Fruit fly (Drosophila melanogaster): ENCODE results near the gene tty.

tty gene

dm6 chrX:21281039-21281911, 58.2 kb downstream of the tty start, which contains the start of gene Mnr (continued):
- TF ChIP-seq CG15514 (GFP tag; optimal IDR thresholded peaks at IDR 0.05), result peak; percentile 24
- TF ChIP-seq jigr1 (GFP tag; IDR thresholded peaks at IDR 0.05), result no peak
- TF ChIP-seq zf30C (GFP tag; optimal IDR thresholded peaks at IDR 0.05), result no peak
- TF ChIP-seq CG30431 (GFP tag; optimal IDR thresholded peaks at IDR 0.05), result no peak
- TF ChIP-seq Hr3 (GFP tag; optimal IDR thresholded peaks at IDR 0.05), result no peak
- TF ChIP-seq tgo (GFP tag; IDR thresholded peaks at IDR 0.05), result no peak
- TF ChIP-seq CG2678 (tag; optimal IDR thresholded peaks at IDR 0.05), result peak; percentile 13
- no peak for TF ChIP-seq CG4404 (GFP tag; IDR thresholded peaks at IDR 0.05)
- TF ChIP-seq Scr (GFP tag; IDR thresholded peaks at IDR 0.05; ENCODE audit: partially characterized antibody), result peak; percentile 32; the same call in 1 of the 2 replicates
- 0 out of 2 replicates have a peak, but pooled peaks have one; percentile 20 for TF ChIP-seq Rfx (GFP tag; IDR thresholded peaks at IDR 0.05)
- no peak for TF ChIP-seq gce (GFP tag; IDR thresholded peaks at IDR 0.05)
- TF ChIP-seq tio (GFP tag; optimal IDR thresholded peaks at IDR 0.05), result peak; percentile 19
- no peak for TF ChIP-seq tap (tag; optimal IDR thresholded peaks at IDR 0.05)
- peak; percentile 54; the same call in 1 of the 2 replicates for TF ChIP-seq bbx (GFP tag; IDR thresholded peaks at IDR 0.05; ENCODE audit: partially characterized antibody)
- TF ChIP-seq knrl (GFP tag; IDR thresholded peaks at IDR 0.05; ENCODE audit: partially characterized antibody), result 0 out of 3 replicates have a peak, but pooled peaks have one; percentile 30
- TF ChIP-seq gt (GFP tag; IDR thresholded peaks at IDR 0.05), result no peak
- peak; percentile 5 for TF ChIP-seq CG7786 (GFP tag; optimal IDR thresholded peaks at IDR 0.05)
- no peak for TF ChIP-seq CkIIα-i1 (GFP tag; IDR thresholded peaks at IDR 0.05)
- 0 out of 2 replicates have a peak, but pooled peaks have one; percentile 25 for TF ChIP-seq sob (GFP tag; IDR thresholded peaks at IDR 0.05)
- peak; percentile 28 for TF ChIP-seq gcm2 (GFP tag; optimal IDR thresholded peaks at IDR 0.05)
- TF ChIP-seq E2f2 (GFP tag; IDR thresholded peaks at IDR 0.05), result peak; percentile 15; the same call in 1 of the 2 replicates
- TF ChIP-seq nom (GFP tag; optimal IDR thresholded peaks at IDR 0.05), result peak; percentile 62
- peak; percentile 76 for TF ChIP-seq D19B (GFP tag; optimal IDR thresholded peaks at IDR 0.05)
- TF ChIP-seq CG18764 (GFP tag; optimal IDR thresholded peaks at IDR 0.05), result peak; percentile 1
- TF ChIP-seq CG2199 (GFP tag; IDR thresholded peaks at IDR 0.05), result peak; percentile 63; the same call in 1 of the 3 replicates
- no peak for TF ChIP-seq MBD-R2 (GFP tag; IDR thresholded peaks at IDR 0.05)
- TF ChIP-seq CG17361 (GFP tag; IDR thresholded peaks at IDR 0.05), result peak; percentile 59; the same call in 2 of the 3 replicates
- peak; percentile 25 for TF ChIP-seq lab (GFP tag; optimal IDR thresholded peaks at IDR 0.05)
- no peak for TF ChIP-seq tll (GFP tag; optimal IDR thresholded peaks at IDR 0.05)
- peak; percentile 2 for TF ChIP-seq nmo (GFP tag; optimal IDR thresholded peaks at IDR 0.05)
- no peak for TF ChIP-seq sim (GFP tag; IDR thresholded peaks at IDR 0.05)
- no peak for TF ChIP-seq ash1 (GFP tag; optimal IDR thresholded peaks at IDR 0.05)
- peak; percentile 5 for TF ChIP-seq jumu (GFP tag; optimal IDR thresholded peaks at IDR 0.05)
- TF ChIP-seq so (GFP tag; IDR thresholded peaks at IDR 0.05), result 0 out of 3 replicates have a peak, but pooled peaks have one; percentile 9
- peak; percentile 99 for TF ChIP-seq chinmo (GFP tag; IDR thresholded peaks at IDR 0.05; ENCODE audit: partially characterized antibody)
- no peak for TF ChIP-seq CG17385 (GFP tag; optimal IDR thresholded peaks at IDR 0.05)
- TF ChIP-seq CG16813 (GFP tag; IDR thresholded peaks at IDR 0.05; ENCODE audit: partially characterized antibody), result no peak
- 0 out of 2 replicates have a peak, but pooled peaks have one; percentile 13 for TF ChIP-seq HLH3B (GFP tag; IDR thresholded peaks at IDR 0.05)
- TF ChIP-seq CG10979 (tag; optimal IDR thresholded peaks at IDR 0.05), result no peak
- TF ChIP-seq abd-A (tag; optimal IDR thresholded peaks at IDR 0.05), result peak; percentile 72
- TF ChIP-seq gcm (GFP tag; optimal IDR thresholded peaks at IDR 0.05), result peak; percentile 12
- TF ChIP-seq pnt (GFP tag; optimal IDR thresholded peaks at IDR 0.05), result no peak
- no peak for TF ChIP-seq croc (GFP tag; conservative IDR thresholded peaks at IDR 0.05)
- peak; percentile 24 for TF ChIP-seq dm (GFP tag; optimal IDR thresholded peaks at IDR 0.05)
- peak; percentile 6 for TF ChIP-seq MESR4 (GFP tag; optimal IDR thresholded peaks at IDR 0.05)
- TF ChIP-seq Hmr (GFP tag; optimal IDR thresholded peaks at IDR 0.05), result peak; percentile 4
- peak; percentile 99 for TF ChIP-seq ftz-f1 (GFP tag; optimal IDR thresholded peaks at IDR 0.05)
